Fruit fly (Drosophila melanogaster) whole organism, pupa: ENCODE data around the gene Bap60.

Experiments
- CG12605 ChIP-seq: fragments of 200-800 bp; sonication (Bioruptor generic); IDR thresholded peaks from 2 replicates; pipeline ENCODE4 v1.3.6; 2022; ENCODE audit warnings: missing biosample characterization, missing genetic modification characterization
- EcR ChIP-seq: fragments of 200-800 bp; sonication (Bioruptor generic); optimal IDR thresholded peaks from 3 replicates; lab custom pipeline; 2019; ENCODE audit warnings: missing biosample characterization, missing genetic modification characterization, mild to moderate bottlenecking, moderate library complexity, missing genetic modification reagents
- rn ChIP-seq: fragments of 200-800 bp; sonication (Bioruptor generic); IDR thresholded peaks from 2 replicates; pipeline ENCODE4 v1.3.6; 2022; ENCODE audit warnings: missing biosample characterization, missing genetic modification characterization

DNA sequence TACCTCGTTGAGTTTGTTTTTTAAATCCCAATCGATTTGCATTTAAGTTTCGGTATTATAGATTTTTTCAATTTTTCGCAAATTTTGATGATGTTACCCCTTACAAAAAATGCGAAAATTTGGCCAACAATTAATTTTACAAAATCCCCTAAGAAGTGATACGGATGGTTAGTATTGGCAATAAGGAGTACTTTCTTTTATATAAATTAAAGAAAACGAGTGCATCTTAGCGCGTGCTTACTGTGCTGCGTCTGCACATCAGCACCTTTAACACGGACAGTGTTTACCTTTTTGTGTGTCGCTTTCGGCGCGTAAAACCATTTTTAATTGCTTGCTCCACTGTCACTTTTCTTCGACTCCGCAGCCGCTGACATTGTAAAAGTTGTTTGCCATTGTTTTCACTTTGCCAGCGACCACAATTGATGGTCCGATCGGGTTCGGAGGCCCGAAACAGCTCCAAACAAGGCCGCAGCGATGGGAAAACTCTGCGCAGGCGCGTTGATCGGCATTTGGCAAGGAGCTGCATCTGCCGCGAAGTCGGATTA lies 45.4 kb downstream of the Bap60 start:
- TF ChIP-seq CG12605 (no peak), EcR (no peak), rn (GFP tag; lab: Robert Waterston, UW) (no peak)
